In the genomic region with DNA sequence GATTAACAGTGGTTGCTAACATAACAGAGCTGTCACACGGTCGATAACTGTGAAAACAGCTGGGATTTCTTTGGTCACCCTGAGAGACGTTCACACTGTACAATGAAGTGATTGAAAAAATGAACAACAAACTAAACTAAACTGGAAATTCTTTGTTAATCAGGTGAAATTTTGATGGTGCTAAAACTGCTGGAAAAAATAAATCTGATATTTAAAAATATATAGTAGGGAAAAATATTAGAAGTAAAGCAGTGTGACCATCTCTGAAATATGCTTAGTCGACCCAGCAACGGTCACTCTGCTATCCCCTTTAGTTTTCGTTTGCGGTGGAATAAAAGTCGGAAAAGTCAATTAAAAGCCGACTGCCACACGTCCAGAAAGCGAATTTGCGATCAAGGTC, we compare ENCODE assay signal across 1 fruit fly cellular context.
A peak's percentile ranks its signal among the peaks of the same experiment; 100 is the strongest.
TF ChIP-seq lines count a peak whose summit lies in the region.

A gene (minus strand): TSS at position 25 of the 400 bp plus-strand sequence.
A gene (plus strand): TSS at position 275 of the 400 bp plus-strand sequence.

TF ChIP-seq in whole organism, embryonic, 481 proteins besides CTCF, POLR2A, EP300 and RAD21 (continued from another document and continues in another):
- TF ChIP-seq CG11247 (GFP tag; IDR thresholded peaks at IDR 0.05; lab: Robert Waterston, UW): no peak
- TF ChIP-seq Ada2b (GFP tag; IDR thresholded peaks at IDR 0.05; lab: Robert Waterston, UW): 0 out of 2 replicates have a peak, but pooled peaks have one; percentile 9
- TF ChIP-seq CG13296 (GFP tag; optimal IDR thresholded peaks at IDR 0.05; lab: Kevin White, UChicago): no peak
- TF ChIP-seq zfh2 (GFP tag; optimal IDR thresholded peaks at IDR 0.05; lab: Kevin White, UChicago): no peak
- peak in 1 of 3 experiments; percentile 42 for TF ChIP-seq Stat92E (GFP tag; optimal IDR thresholded peaks at IDR 0.05; lab: Kevin White, UChicago)
- TF ChIP-seq grau (tag; optimal IDR thresholded peaks at IDR 0.05; lab: Kevin White, UChicago): peak; percentile 32
- peak; percentile 38 for TF ChIP-seq CG15479 (GFP tag; optimal IDR thresholded peaks at IDR 0.05; lab: Kevin White, UChicago)
- peak; percentile 82 for TF ChIP-seq CG12391 (tag; optimal IDR thresholded peaks at IDR 0.05; lab: Kevin White, UChicago)
- TF ChIP-seq az2 (GFP tag; optimal IDR thresholded peaks at IDR 0.05; lab: Kevin White, UChicago): peak; percentile 9
- no peak for TF ChIP-seq Gug (GFP tag; IDR thresholded peaks at IDR 0.05; lab: Robert Waterston, UW)
- TF ChIP-seq gcm (GFP tag; optimal IDR thresholded peaks at IDR 0.05; lab: Kevin White, UChicago): peak; percentile 32
- TF ChIP-seq HLH3B (GFP tag; IDR thresholded peaks at IDR 0.05; lab: Robert Waterston, UW): no peak
- peak; percentile 17 for TF ChIP-seq CG1602 (GFP tag; optimal IDR thresholded peaks at IDR 0.05; lab: Kevin White, UChicago)
- peak; percentile 27 for TF ChIP-seq zen (tag; optimal IDR thresholded peaks at IDR 0.05; lab: Kevin White, UChicago)
- TF ChIP-seq CG14667 (GFP tag; IDR thresholded peaks at IDR 0.05; lab: Robert Waterston, UW): no peak
- peak; percentile 88 for TF ChIP-seq Ets97D (GFP tag; optimal IDR thresholded peaks at IDR 0.05; lab: Kevin White, UChicago)
- peak; percentile 38; the same call in 1 of the 3 replicates for TF ChIP-seq CG17361 (GFP tag; IDR thresholded peaks at IDR 0.05; lab: Robert Waterston, UW)
- TF ChIP-seq CG4282 (GFP tag; optimal IDR thresholded peaks at IDR 0.05; lab: Kevin White, UChicago): no peak
- TF ChIP-seq MBD-R2 (GFP tag; IDR thresholded peaks at IDR 0.05; lab: Robert Waterston, UW): peak; percentile 60
- no peak for TF ChIP-seq CG11398 (GFP tag; optimal IDR thresholded peaks at IDR 0.05; lab: Kevin White, UChicago)
- TF ChIP-seq BtbVII (GFP tag; optimal IDR thresholded peaks at IDR 0.05; lab: Kevin White, UChicago): no peak
- TF ChIP-seq BEAF-32 (GFP tag; optimal IDR thresholded peaks at IDR 0.05; lab: Kevin White, UChicago): peak; percentile 48
- peak; percentile 49 for TF ChIP-seq Deaf1 (tag; optimal IDR thresholded peaks at IDR 0.05; lab: Kevin White, UChicago)
- TF ChIP-seq CG2712 (tag; optimal IDR thresholded peaks at IDR 0.05; lab: Kevin White, UChicago): peak; percentile 52
- TF ChIP-seq gro (GFP tag; optimal IDR thresholded peaks at IDR 0.05; lab: Kevin White, UChicago): no peak
- TF ChIP-seq Dref (GFP tag; IDR thresholded peaks at IDR 0.05; lab: Robert Waterston, UW): no peak
- peak; percentile 40 for TF ChIP-seq gsb-n (tag; optimal IDR thresholded peaks at IDR 0.05; lab: Kevin White, UChicago)
- TF ChIP-seq zfh1 (GFP tag; IDR thresholded peaks at IDR 0.05; lab: Robert Waterston, UW): 0 out of 3 replicates have a peak, but pooled peaks have one; percentile 5
- no peak for TF ChIP-seq CG6854 (GFP tag; optimal IDR thresholded peaks at IDR 0.05; lab: Kevin White, UChicago)
- no peak for TF ChIP-seq her (GFP tag; optimal IDR thresholded peaks at IDR 0.05; lab: Kevin White, UChicago)
- peak; percentile 22 for TF ChIP-seq CG10543 (GFP tag; optimal IDR thresholded peaks at IDR 0.05; lab: Kevin White, UChicago)
- peak; percentile 24; the same call in 1 of the 2 replicates for TF ChIP-seq CG31441 (GFP tag; IDR thresholded peaks at IDR 0.05; lab: Robert Waterston, UW)
- TF ChIP-seq maf-S (GFP tag; optimal IDR thresholded peaks at IDR 0.05; lab: Kevin White, UChicago): peak; percentile 3
- TF ChIP-seq onecut (GFP tag; IDR thresholded peaks at IDR 0.05; lab: Robert Waterston, UW): peak; percentile 37; the same call in 1 of the 2 replicates
- TF ChIP-seq crp (GFP tag; optimal IDR thresholded peaks at IDR 0.05; lab: Kevin White, UChicago): peak; percentile 39 to 88
- peak; percentile 49; the same call in 1 of the 3 replicates for TF ChIP-seq CG34422 (GFP tag; IDR thresholded peaks at IDR 0.05; lab: Robert Waterston, UW)
- TF ChIP-seq CG15601 (tag; optimal IDR thresholded peaks at IDR 0.05; lab: Kevin White, UChicago): peak; percentile 61
- peak; percentile 11 to 38 for TF ChIP-seq Hr51 (GFP tag; optimal IDR thresholded peaks at IDR 0.05; lab: Kevin White, UChicago)
- TF ChIP-seq CG1603 (tag; optimal IDR thresholded peaks at IDR 0.05; lab: Kevin White, UChicago): peak; percentile 52
- TF ChIP-seq phol (tag; optimal IDR thresholded peaks at IDR 0.05; lab: Kevin White, UChicago): peak; percentile 44
- peak; percentile 76 for TF ChIP-seq gfzf (GFP tag; optimal IDR thresholded peaks at IDR 0.05; lab: Kevin White, UChicago)
- TF ChIP-seq CG7963 (GFP tag; IDR thresholded peaks at IDR 0.05; lab: Robert Waterston, UW; ENCODE audit: partially characterized antibody): no peak
- peak; percentile 61 for TF ChIP-seq CG2116 (GFP tag; optimal IDR thresholded peaks at IDR 0.05; lab: Kevin White, UChicago)
- TF ChIP-seq kni (GFP tag; optimal IDR thresholded peaks at IDR 0.05; lab: Kevin White, UChicago): peak; percentile 38
- no peak for TF ChIP-seq kay (GFP tag; optimal IDR thresholded peaks at IDR 0.05; lab: Kevin White, UChicago)
- peak; percentile 48 for TF ChIP-seq D19A (tag; optimal IDR thresholded peaks at IDR 0.05; lab: Kevin White, UChicago)
- TF ChIP-seq CG12769 (tag; optimal IDR thresholded peaks at IDR 0.05; lab: Kevin White, UChicago): peak; percentile 51
- no peak for TF ChIP-seq lmd (GFP tag; IDR thresholded peaks at IDR 0.05; lab: Robert Waterston, UW)
- peak; percentile 19 for TF ChIP-seq CG18764 (GFP tag; optimal IDR thresholded peaks at IDR 0.05; lab: Kevin White, UChicago)
- peak; percentile 41 for TF ChIP-seq CG13775 (GFP tag; optimal IDR thresholded peaks at IDR 0.05; lab: Kevin White, UChicago)
- peak; percentile 39 for TF ChIP-seq Dp (GFP tag; optimal IDR thresholded peaks at IDR 0.05; lab: Kevin White, UChicago)
- TF ChIP-seq ftz-f1 (GFP tag; optimal IDR thresholded peaks at IDR 0.05; lab: Kevin White, UChicago): peak; percentile 57
- TF ChIP-seq CG9437 (GFP tag; optimal IDR thresholded peaks at IDR 0.05; lab: Kevin White, UChicago): no peak
- no peak for TF ChIP-seq CG4730 (GFP tag; IDR thresholded peaks at IDR 0.05; lab: Robert Waterston, UW)
- TF ChIP-seq CG6254 (GFP tag; optimal IDR thresholded peaks at IDR 0.05; lab: Kevin White, UChicago): peak; percentile 12
- peak; percentile 88 for TF ChIP-seq CG17802 (tag; optimal IDR thresholded peaks at IDR 0.05; lab: Kevin White, UChicago)
- no peak for TF ChIP-seq trh (GFP tag; optimal IDR thresholded peaks at IDR 0.05; lab: Kevin White, UChicago)
- TF ChIP-seq chn (GFP tag; optimal IDR thresholded peaks at IDR 0.05; lab: Kevin White, UChicago): peak; percentile 1
- peak; percentile 42; the same call in 1 of the 3 replicates for TF ChIP-seq CG34224 (GFP tag; IDR thresholded peaks at IDR 0.05; lab: Robert Waterston, UW; ENCODE audit: partially characterized antibody)
- TF ChIP-seq Dad (GFP tag; optimal IDR thresholded peaks at IDR 0.05; lab: Kevin White, UChicago): peak; percentile 3
- TF ChIP-seq Sin3A (optimal IDR thresholded peaks at IDR 0.05; lab: Kevin White, UChicago): peak; percentile 80
- peak; percentile 86 for TF ChIP-seq CG9797 (GFP tag; optimal IDR thresholded peaks at IDR 0.05; lab: Kevin White, UChicago)
- TF ChIP-seq sug (tag; optimal IDR thresholded peaks at IDR 0.05; lab: Kevin White, UChicago): peak; percentile 36
- TF ChIP-seq crol (GFP tag; IDR thresholded peaks at IDR 0.05; lab: Robert Waterston, UW): no peak
- TF ChIP-seq emc (GFP tag; optimal IDR thresholded peaks at IDR 0.05; lab: Kevin White, UChicago): no peak
- TF ChIP-seq croc (GFP tag; conservative IDR thresholded peaks at IDR 0.05; lab: Robert Waterston, UW): no peak
- no peak for TF ChIP-seq CG4707 (GFP tag; optimal IDR thresholded peaks at IDR 0.05; lab: Kevin White, UChicago)
- TF ChIP-seq H15 (GFP tag; IDR thresholded peaks at IDR 0.05; lab: Robert Waterston, UW): no peak
- no peak for TF ChIP-seq jigr1 (GFP tag; IDR thresholded peaks at IDR 0.05; lab: Robert Waterston, UW)
- TF ChIP-seq wdn (GFP tag; IDR thresholded peaks at IDR 0.05; lab: Robert Waterston, UW): no peak
- TF ChIP-seq Dll (GFP tag; IDR thresholded peaks at IDR 0.05; lab: Robert Waterston, UW; ENCODE audit: partially characterized antibody): 0 out of 4 replicates have a peak, but pooled peaks have one; percentile 23
- no peak for TF ChIP-seq nerfin-2 (GFP tag; IDR thresholded peaks at IDR 0.05; lab: Robert Waterston, UW; ENCODE audit: partially characterized antibody)
- peak; percentile 84 for TF ChIP-seq CG12659 (GFP tag; optimal IDR thresholded peaks at IDR 0.05; lab: Kevin White, UChicago)
- TF ChIP-seq Taf1 (GFP tag; IDR thresholded peaks at IDR 0.05; lab: Robert Waterston, UW): no peak
- peak; percentile 28 for TF ChIP-seq CG2678 (tag; optimal IDR thresholded peaks at IDR 0.05; lab: Kevin White, UChicago)
- peak; percentile 38 for TF ChIP-seq Nf-YC (tag; optimal IDR thresholded peaks at IDR 0.05; lab: Kevin White, UChicago)
- TF ChIP-seq ssp (GFP tag; IDR thresholded peaks at IDR 0.05; lab: Robert Waterston, UW): 0 out of 2 replicates have a peak, but pooled peaks have one; percentile 25
- TF ChIP-seq row (GFP tag; IDR thresholded peaks at IDR 0.05; lab: Robert Waterston, UW): peak; percentile 52; the same call in 1 of the 3 replicates
- TF ChIP-seq unpg (GFP tag; optimal IDR thresholded peaks at IDR 0.05; lab: Kevin White, UChicago): peak; percentile 15
- no peak for TF ChIP-seq CG32767 (GFP tag; IDR thresholded peaks at IDR 0.05; lab: Robert Waterston, UW)
- peak; percentile 11; the same call in 1 of the 2 replicates for TF ChIP-seq Ptx1 (GFP tag; IDR thresholded peaks at IDR 0.05; lab: Robert Waterston, UW)
- TF ChIP-seq ems (GFP tag; optimal IDR thresholded peaks at IDR 0.05; lab: Kevin White, UChicago): peak; percentile 9
- TF ChIP-seq Hmr (GFP tag; optimal IDR thresholded peaks at IDR 0.05; lab: Kevin White, UChicago): peak; percentile 18
- no peak for TF ChIP-seq Poxn (GFP tag; IDR thresholded peaks at IDR 0.05; lab: Robert Waterston, UW)
- TF ChIP-seq CG6813 (GFP tag; optimal IDR thresholded peaks at IDR 0.05; lab: Kevin White, UChicago): no peak
- no peak for TF ChIP-seq CG10209 (GFP tag; optimal IDR thresholded peaks at IDR 0.05; lab: Kevin White, UChicago)
- TF ChIP-seq CG33213 (GFP tag; optimal IDR thresholded peaks at IDR 0.05; lab: Kevin White, UChicago): peak; percentile 34
- TF ChIP-seq mld (GFP tag; IDR thresholded peaks at IDR 0.05; lab: Robert Waterston, UW; ENCODE audit: partially characterized antibody): no peak
- 0 out of 2 replicates have a peak, but pooled peaks have one; percentile 24 for TF ChIP-seq sob (GFP tag; IDR thresholded peaks at IDR 0.05; lab: Robert Waterston, UW)
- TF ChIP-seq E2f1 (GFP tag; IDR thresholded peaks at IDR 0.05; lab: Robert Waterston, UW): no peak
- TF ChIP-seq Optix (GFP tag; IDR thresholded peaks at IDR 0.05; lab: Robert Waterston, UW): no peak
- TF ChIP-seq Abd-B (GFP tag; optimal IDR thresholded peaks at IDR 0.05; lab: Kevin White, UChicago): no peak
- no peak for TF ChIP-seq Antp (GFP tag; optimal IDR thresholded peaks at IDR 0.05; lab: Kevin White, UChicago)
- peak; percentile 85 for TF ChIP-seq CG4617 (GFP tag; optimal IDR thresholded peaks at IDR 0.05; lab: Kevin White, UChicago; ENCODE audit: borderline replicate concordance)
- TF ChIP-seq CG13424 (tag; optimal IDR thresholded peaks at IDR 0.05; lab: Kevin White, UChicago): peak; percentile 16
- TF ChIP-seq MESR4 (GFP tag; optimal IDR thresholded peaks at IDR 0.05; lab: Kevin White, UChicago): peak; percentile 45
- peak; percentile 3 for TF ChIP-seq CG8924 (tag; optimal IDR thresholded peaks at IDR 0.05; lab: Kevin White, UChicago)
- peak in 1 of 2 experiments; percentile 41 for TF ChIP-seq Eip74EF (GFP tag; optimal IDR thresholded peaks at IDR 0.05; lab: Kevin White, UChicago)
- TF ChIP-seq otp (GFP tag; IDR thresholded peaks at IDR 0.05; lab: Robert Waterston, UW): no peak
- TF ChIP-seq CG4404 (GFP tag; IDR thresholded peaks at IDR 0.05; lab: Robert Waterston, UW): no peak
- TF ChIP-seq stwl (tag; optimal IDR thresholded peaks at IDR 0.05; lab: Kevin White, UChicago): peak; percentile 84
- no peak for TF ChIP-seq Nf-YA (GFP tag; IDR thresholded peaks at IDR 0.05; lab: Robert Waterston, UW)
- peak; percentile 75 for TF ChIP-seq pzg (GFP tag; optimal IDR thresholded peaks at IDR 0.05; lab: Kevin White, UChicago)
- peak; percentile 14 for TF ChIP-seq Bteb2 (GFP tag; optimal IDR thresholded peaks at IDR 0.05; lab: Kevin White, UChicago)
- peak; percentile 61 for TF ChIP-seq CG30403 (GFP tag; optimal IDR thresholded peaks at IDR 0.05; lab: Kevin White, UChicago)
- peak; percentile 11 for TF ChIP-seq Meics (GFP tag; optimal IDR thresholded peaks at IDR 0.05; lab: Kevin White, UChicago)
- TF ChIP-seq dpn (GFP tag; optimal IDR thresholded peaks at IDR 0.05; lab: Kevin White, UChicago): peak; percentile 32 to 36
- no peak for TF ChIP-seq pan (optimal IDR thresholded peaks at IDR 0.05; lab: Kevin White, UChicago)
- TF ChIP-seq pan (GFP tag; optimal IDR thresholded peaks at IDR 0.05 in 1 of 2, IDR thresholded peaks at IDR 0.05 in 1 of 2): peak in 1 of 2 experiments; percentile 60
- no peak for TF ChIP-seq CG32772 (GFP tag; IDR thresholded peaks at IDR 0.05; lab: Robert Waterston, UW)
- TF ChIP-seq CG15514 (GFP tag; optimal IDR thresholded peaks at IDR 0.05; lab: Kevin White, UChicago): peak; percentile 50
- no peak for TF ChIP-seq CG14441 (GFP tag; IDR thresholded peaks at IDR 0.05; lab: Robert Waterston, UW)
- TF ChIP-seq exex (tag; optimal IDR thresholded peaks at IDR 0.05; lab: Kevin White, UChicago): no peak
- no peak for TF ChIP-seq sc (optimal IDR thresholded peaks at IDR 0.05; lab: Kevin White, UChicago)
- no peak for TF ChIP-seq sc (GFP tag; optimal IDR thresholded peaks at IDR 0.05; lab: Kevin White, UChicago)
- TF ChIP-seq CG7839 (tag; optimal IDR thresholded peaks at IDR 0.05; lab: Kevin White, UChicago): peak; percentile 2
- TF ChIP-seq CG30020 (tag; optimal IDR thresholded peaks at IDR 0.05; lab: Kevin White, UChicago): peak; percentile 57
- peak; percentile 24 for TF ChIP-seq Hsf (GFP tag; optimal IDR thresholded peaks at IDR 0.05; lab: Kevin White, UChicago)
- TF ChIP-seq CG7987 (GFP tag; optimal IDR thresholded peaks at IDR 0.05; lab: Kevin White, UChicago): no peak
- TF ChIP-seq en (GFP tag; optimal IDR thresholded peaks at IDR 0.05; lab: Kevin White, UChicago): no peak
- TF ChIP-seq Med (GFP tag; lab: Kevin White, UChicago): peak; percentile 83
- TF ChIP-seq Blimp-1 (GFP tag; optimal IDR thresholded peaks at IDR 0.05; lab: Kevin White, UChicago): peak; percentile 5
- TF ChIP-seq CG43689 (GFP tag; IDR thresholded peaks at IDR 0.05; lab: Robert Waterston, UW): no peak
- peak; percentile 36 for TF ChIP-seq CoRest (tag; optimal IDR thresholded peaks at IDR 0.05; lab: Kevin White, UChicago)
- TF ChIP-seq CG11504 (tag; optimal IDR thresholded peaks at IDR 0.05; lab: Kevin White, UChicago): peak; percentile 50
- peak; percentile 8 for TF ChIP-seq CG17568 (GFP tag; optimal IDR thresholded peaks at IDR 0.05; lab: Kevin White, UChicago)
